Fruit fly (Drosophila melanogaster): Measurements from ENCODE around the gene CG8568.
A peak's percentile ranks its signal among the peaks of the same experiment; 100 is the strongest.

The CG8568 gene

DNA sequence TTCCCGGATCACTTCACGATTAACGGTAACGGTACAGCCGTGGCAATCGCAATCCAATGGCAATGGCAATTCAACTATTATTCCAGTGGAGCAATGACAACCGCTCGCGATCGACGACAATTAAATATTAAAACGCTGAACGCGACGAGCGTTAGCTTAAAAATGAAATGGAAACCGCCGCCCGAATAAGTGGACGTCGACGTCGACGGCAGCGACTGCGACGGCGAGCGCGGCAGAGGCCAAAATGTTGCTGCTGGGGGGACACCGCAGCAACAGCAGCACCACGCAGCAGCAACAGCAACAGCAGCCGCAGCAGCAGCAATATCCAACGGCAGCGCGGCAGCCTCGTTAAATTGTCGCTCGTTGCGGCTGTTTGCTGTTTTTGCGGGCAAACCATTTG is at the start of gene CG8568:
Gene CG8568, minus strand, starts transcription at position 101 of the 400 bp plus-strand sequence.
- no peak for TF ChIP-seq CTCF (optimal IDR thresholded peaks at IDR 0.05)
- no peak for TF ChIP-seq CG8478 (optimal IDR thresholded peaks at IDR 0.05)

DNA sequence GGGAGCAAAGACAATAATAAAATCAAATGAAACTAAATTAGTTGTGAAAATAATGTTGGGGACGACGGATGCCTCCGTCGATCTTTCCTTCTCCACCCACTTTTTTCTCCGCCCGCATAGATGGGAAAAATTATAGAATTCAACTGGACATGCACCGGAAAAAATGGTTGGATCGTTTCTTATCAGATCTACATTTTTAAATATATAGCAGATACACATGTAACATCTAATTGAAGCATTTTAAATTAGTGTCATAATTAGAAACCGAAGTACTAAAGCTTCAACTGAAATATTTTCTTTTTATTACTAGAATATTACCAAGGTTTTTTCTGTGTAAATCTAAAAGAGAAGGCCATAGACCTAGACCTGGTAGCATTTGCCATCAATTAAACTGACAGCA is 49.2 kb upstream of the CG8568 start:
- TF ChIP-seq CG8478 (optimal IDR thresholded peaks at IDR 0.05) (no peak), CTCF (optimal IDR thresholded peaks at IDR 0.05) (no peak)

DNA sequence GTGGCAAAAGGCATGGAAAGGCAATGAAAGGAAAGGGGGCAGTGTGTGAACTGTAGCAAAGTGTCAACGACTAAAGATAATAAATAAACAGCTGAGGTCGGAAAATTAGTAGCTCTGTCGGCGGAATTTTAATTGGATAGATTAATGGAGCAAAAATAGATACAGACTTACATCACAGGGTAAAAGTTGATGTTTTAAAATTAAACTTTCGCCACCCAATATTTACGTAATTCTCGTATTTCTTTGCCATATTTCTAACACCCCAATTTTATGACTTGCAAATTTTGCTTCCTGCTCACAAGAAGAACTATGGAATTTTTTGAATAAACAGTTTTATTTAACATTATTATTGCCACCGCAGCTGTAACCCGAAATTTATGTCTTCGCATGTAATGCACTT is 46.6 kb upstream of the CG8568 start:
- TF ChIP-seq CTCF (optimal IDR thresholded peaks at IDR 0.05) (no peak), CG8478 (optimal IDR thresholded peaks at IDR 0.05) (no peak)

DNA sequence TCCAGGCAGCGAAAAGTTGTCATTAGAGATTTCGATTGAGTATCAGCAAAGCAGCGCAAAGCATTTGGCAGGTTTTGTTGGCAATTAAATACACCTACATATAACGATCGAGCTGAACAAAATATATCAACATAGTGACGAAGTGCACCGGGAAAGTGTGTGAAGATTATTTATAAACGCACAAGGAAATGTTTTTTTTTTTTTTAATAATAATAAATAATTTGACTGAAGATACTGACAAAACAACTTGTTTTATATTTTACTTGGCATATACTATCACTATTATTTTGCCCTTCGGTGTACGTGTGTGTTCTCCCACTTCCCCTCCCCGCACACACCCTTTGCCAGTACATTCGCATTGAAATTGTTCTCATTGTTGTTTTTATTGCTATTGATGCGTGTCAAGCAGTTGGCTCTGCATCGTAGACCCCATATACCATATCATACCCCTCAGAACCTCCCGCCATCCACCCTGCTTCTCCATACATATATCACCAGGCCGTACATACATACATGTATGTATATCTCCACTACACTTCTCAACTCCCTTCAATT is 43.0 kb upstream of the CG8568 start:
- TF ChIP-seq CTCF (optimal IDR thresholded peaks at IDR 0.05), result no peak
- no peak for TF ChIP-seq CG8478 (optimal IDR thresholded peaks at IDR 0.05)

DNA sequence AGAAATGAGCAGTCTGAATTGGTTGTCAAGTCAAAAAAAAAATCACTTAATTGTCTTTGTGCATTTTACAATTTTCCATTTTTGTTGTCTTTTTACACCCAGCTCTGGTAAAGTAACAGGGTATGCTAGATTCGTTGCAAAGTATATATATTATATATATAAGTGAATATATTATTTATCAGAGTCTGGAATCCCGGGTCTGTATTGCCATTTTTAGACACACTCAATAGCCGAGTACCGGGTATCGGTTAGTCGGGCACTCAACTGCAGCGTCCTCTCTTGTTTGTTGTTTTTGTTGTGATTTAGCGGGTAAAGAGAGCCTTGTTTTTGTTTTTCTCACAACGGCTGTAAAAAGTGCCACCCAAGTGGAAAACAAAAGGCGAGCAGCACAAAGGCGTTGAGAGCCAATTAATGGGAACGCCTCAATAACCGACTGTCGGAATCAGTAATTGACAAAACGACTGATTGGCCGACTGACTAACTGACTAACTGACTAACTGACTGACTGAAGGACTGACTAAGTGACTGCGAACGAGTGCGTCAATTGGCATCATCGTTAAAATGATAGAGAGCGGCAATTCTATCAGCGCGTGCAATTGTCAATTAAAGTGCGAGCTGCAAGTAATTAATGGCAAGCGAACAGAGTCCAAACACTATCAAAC is 41.4 kb upstream of the CG8568 start:
- TF ChIP-seq CG8478 (optimal IDR thresholded peaks at IDR 0.05) (no peak), CTCF (optimal IDR thresholded peaks at IDR 0.05) (no peak)

DNA sequence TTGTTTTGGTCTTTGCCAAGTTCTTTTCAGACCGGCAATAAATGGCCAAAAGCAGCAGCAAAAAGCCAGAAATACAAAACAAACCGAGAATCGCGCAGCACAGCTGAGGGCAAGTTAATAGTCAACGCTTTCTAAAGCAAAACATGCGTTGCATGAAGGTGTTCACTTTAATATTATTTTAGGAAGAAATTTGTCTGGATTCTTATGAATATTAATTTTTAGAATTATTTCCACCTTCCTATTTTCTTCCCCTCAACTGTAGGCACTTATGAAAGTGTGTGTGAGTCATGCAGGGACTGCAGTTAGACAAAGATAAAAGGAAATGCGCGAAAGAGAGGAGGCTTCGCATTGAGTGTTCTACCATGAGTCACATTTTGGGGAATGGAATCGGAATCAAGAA is 38.8 kb upstream of the CG8568 start:
- TF ChIP-seq CG8478 (optimal IDR thresholded peaks at IDR 0.05) (no peak), CTCF (optimal IDR thresholded peaks at IDR 0.05) (no peak)

DNA sequence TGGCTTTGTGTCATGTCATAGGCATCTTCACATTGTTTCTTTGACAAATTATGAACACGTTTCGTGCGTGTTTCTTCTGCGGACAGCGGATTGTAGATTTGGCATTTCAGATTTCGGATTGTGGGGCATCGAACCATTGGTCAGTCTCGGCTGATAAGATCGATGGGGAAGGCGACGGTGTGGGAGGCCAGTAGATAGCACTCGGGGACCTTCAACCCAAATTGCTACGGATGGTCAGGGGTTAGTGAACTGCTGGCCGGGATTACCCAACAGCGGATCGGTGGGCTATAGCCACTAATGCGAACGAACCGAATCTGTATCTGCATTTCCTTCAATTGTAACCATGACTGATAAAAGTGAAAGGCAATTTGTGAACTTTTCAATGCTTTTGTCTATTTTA is 38.1 kb upstream of the CG8568 start:
- TF ChIP-seq CTCF (optimal IDR thresholded peaks at IDR 0.05) (no peak), CG8478 (optimal IDR thresholded peaks at IDR 0.05) (no peak)

DNA sequence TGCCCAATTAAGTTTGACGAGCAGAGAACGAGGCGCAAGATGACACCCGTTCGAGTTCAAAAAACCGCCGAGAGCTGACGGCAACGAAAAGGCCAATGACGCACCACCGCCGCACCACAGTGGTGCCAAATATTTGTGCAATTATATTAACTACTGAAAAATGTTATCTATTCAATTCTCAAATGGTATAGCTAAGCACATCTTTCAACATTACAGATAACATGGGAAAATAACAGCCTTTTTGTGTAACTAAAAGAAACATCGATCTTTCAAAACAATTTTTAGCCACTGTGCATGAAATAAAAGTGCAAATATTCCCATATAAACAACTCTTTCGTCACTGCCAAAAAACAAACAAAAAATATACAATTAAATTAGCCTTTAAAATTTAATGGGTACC is 37.5 kb upstream of the CG8568 start:
- TF ChIP-seq CTCF (optimal IDR thresholded peaks at IDR 0.05) (no peak), CG8478 (optimal IDR thresholded peaks at IDR 0.05) (no peak)

DNA sequence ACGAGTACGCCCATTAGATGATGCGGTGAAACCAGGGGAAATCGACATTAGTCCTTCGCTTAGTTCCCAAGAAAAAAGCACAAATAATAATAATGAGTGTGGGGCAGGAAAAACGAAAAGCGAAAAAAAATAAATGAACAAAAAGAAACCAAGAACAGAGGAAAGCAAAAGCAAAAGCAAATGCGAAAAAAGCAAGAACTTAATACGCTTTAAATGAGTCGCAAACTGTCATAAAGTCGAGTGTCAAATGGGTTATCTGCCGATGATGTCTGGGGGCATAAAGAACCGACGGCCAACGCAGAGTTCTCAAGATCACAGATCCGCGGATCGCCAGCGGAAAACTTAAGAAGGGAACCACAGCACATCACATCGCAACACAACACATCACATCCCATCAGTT is 36.1 kb upstream of the CG8568 start:
- TF ChIP-seq CTCF (optimal IDR thresholded peaks at IDR 0.05) (no peak), CG8478 (optimal IDR thresholded peaks at IDR 0.05) (no peak)

DNA sequence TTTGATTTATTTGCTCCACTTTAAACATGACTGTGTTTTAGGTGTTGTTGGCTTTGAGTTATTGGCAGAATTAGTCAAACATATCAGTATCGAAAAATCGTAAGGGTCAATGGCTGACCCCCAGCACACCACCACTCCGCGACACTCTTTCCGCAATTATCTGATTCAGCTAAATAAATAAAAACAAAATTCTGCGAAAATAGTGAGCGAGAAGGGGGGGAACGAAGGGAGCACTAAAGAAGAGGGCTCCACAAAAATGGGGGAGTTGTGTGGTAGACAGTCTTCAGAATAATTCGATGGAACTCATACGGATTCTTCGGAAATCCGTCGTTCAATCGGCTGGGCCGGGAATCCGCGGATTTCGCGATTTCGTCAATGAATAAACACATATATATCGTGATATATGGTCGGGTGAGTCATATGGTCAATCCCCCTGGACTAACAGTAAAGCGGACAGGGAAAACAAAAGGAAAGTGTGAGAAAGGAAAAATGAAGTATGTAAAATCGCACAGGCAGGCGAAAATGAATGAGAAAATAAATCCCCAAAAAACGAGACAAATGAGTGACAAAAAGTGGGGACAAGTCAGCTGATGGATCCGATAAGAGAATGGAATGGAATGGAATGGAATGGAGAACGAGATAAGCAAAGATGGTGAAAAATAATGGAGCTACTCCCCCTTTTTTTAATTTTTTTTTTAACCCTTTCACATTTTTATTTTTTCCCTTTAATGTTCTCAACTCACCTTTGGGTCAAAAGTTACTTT is 33.1 kb upstream of the CG8568 start:
- TF ChIP-seq CTCF (optimal IDR thresholded peaks at IDR 0.05) (no peak), CG8478 (optimal IDR thresholded peaks at IDR 0.05) (no peak)

DNA sequence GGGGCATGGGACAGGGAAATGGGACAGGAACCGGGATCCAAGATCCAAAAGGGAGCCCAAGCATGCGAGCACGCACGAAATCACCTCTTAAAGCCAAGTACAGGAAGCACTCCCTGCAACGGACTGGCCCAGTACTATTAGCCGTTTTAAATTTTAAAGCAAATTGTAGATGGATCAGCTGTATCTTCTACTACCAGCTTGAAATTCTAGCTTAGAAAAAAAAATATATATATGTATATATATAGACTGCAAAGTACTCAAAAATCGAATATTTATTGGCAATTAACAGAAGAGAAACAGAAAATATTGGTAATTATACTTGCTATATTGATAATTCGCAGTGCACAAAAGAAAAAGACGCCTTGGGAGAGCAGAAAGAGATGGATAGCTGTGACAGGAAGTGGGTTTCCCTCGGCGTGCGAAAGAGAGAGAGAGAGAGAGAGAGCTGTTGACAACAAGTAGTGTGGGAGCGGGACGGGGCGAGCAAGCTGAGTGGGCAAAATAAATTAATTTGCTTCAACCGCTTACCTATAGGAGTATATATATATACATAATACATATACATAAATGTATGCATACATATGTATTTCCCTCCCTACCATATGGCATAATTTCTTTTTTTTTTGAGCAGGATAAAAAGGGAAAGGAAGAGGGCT is 31.9 kb upstream of the CG8568 start:
- TF ChIP-seq CTCF (optimal IDR thresholded peaks at IDR 0.05), result no peak
- no peak for TF ChIP-seq CG8478 (optimal IDR thresholded peaks at IDR 0.05)

DNA sequence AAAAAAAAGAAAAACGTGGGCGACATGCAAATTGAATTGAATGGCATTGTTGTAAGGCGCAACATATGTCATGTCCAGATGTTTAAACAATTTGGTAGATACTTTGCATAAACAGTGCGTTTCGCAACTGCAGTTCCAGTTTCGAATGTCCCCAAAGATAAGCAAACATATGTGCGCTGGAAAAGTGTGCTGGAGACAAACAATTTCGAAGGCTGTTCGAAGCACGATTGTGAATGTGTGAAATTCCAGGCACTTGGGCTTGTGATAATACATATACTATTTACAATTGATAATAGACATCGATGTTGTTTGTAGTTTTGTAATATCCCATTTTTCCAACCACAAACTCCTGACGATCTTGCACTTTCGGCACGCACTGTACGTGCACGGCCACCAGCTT is 30.5 kb upstream of the CG8568 start:
- no peak for TF ChIP-seq CTCF (optimal IDR thresholded peaks at IDR 0.05)

DNA sequence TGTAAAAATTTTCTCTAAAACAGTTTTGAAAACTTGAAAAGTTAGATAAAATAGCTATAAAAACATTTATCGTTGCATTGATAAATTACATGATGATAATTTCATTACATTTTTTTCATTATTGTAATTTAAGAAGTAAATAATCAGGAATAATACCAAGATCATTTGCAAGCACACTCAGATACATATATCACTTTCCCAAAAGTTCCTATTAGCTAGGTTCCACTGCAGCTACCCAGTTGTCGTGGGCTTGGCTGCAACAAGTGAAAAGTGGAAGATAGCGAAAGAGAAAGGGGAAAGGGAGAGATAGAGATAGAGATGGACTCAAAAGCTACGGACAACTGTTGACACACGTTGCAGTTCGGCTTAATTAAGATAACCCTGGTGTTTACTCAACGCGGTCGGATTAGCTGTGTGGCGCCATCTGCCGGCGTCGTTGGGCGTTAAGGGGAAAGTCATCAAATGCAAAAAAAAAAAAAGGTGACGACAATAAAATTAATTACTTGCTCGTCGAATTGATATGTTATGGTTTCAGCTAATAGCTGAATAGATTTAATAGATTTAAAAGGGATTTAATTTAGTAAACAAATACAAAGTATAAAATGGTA is 29.4 kb upstream of the CG8568 start:
- TF ChIP-seq CG8478 (optimal IDR thresholded peaks at IDR 0.05) (no peak), CTCF (optimal IDR thresholded peaks at IDR 0.05) (peak; percentile 72 to 73)

DNA sequence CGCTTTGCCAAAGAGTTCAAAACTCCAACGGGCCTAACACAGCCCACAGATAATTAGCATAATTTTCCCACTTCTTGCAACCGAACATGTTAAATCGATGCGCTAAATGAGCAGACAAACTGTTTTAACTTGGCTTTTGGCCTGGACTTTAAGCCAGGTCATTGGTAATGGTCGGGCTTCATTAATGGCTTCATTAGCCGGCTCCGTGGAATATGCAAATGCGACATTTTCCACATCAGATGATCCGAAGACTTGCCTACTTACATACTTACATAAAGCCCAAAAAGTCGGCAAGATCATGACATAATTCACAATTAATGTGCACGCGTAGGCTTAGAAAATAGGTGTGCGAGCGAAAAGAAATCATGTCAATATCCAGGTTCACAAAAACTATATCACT is 26.0 kb upstream of the CG8568 start:
- TF ChIP-seq CTCF (optimal IDR thresholded peaks at IDR 0.05), result no peak
- no peak for TF ChIP-seq CG8478 (optimal IDR thresholded peaks at IDR 0.05)

DNA sequence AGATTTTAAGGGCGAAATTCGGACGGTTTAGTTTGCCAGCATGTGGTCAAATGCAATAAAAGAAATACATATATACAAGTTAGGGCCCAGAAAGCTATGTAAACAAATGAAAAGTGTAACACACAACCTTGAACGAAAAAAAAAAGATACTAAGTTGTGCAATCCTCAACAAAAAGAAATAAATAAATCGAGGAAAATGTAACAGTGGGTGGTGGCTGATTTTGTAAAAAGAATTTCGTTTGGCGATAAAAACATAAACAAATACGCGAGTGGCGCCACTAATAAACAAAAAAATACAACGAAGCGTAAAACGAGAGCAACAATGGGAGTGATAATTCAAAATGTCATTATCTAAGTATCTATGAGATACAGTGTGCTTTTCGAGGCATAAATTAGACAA is 24.7 kb upstream of the CG8568 start:
- TF ChIP-seq CTCF (optimal IDR thresholded peaks at IDR 0.05) (no peak), CG8478 (optimal IDR thresholded peaks at IDR 0.05) (no peak)
